Worm (Caenorhabditis elegans): ENCODE data around the gene ceh-41.

Gene ceh-41

ce11 chrX:1880665-1881064 is 32.2 kb upstream of the ceh-41 start (continued):
- TF ChIP-seq ets-5 (GFP tag; IDR thresholded peaks at IDR 0.05) (no peak), unc-30 (tag; optimal IDR thresholded peaks at IDR 0.05) (no peak), rnt-1 (tag; optimal IDR thresholded peaks at IDR 0.05) (peak; percentile 80), sptf-1 (tag; optimal IDR thresholded peaks at IDR 0.05) (no peak), ceh-8 (GFP tag; optimal IDR thresholded peaks at IDR 0.05) (peak; percentile 62), unc-86 (tag; optimal IDR thresholded peaks at IDR 0.05) (peak; percentile 31), zip-4 (GFP tag; optimal IDR thresholded peaks at IDR 0.05) (no peak), nhr-12 (tag; optimal IDR thresholded peaks at IDR 0.05) (no peak), ceh-63 (GFP tag; optimal IDR thresholded peaks at IDR 0.05) (no peak), dsc-1 (tag; optimal IDR thresholded peaks at IDR 0.05) (peak; percentile 81), fos-1 (tag; optimal IDR thresholded peaks at IDR 0.05) (no peak), ceh-88 (GFP tag; IDR thresholded peaks at IDR 0.05) (no peak), sup-37 (GFP tag; optimal IDR thresholded peaks at IDR 0.05) (peak; percentile 47), efl-1 (optimal IDR thresholded peaks at IDR 0.05) (peak; percentile 24 to 31), efl-1 (GFP tag; optimal IDR thresholded peaks at IDR 0.05 in 1 of 2) (peak in 1 of 2 experiments; percentile 94), blmp-1 (tag; optimal IDR thresholded peaks at IDR 0.05) (no peak), ztf-4 (tag; optimal IDR thresholded peaks at IDR 0.05) (no peak), pax-3 (tag; optimal IDR thresholded peaks at IDR 0.05) (no peak), aha-1 (tag; optimal IDR thresholded peaks at IDR 0.05) (no peak), nhr-47 (tag; optimal IDR thresholded peaks at IDR 0.05) (peak; percentile 79), irx-1 (tag; optimal IDR thresholded peaks at IDR 0.05) (peak; percentile 48), hlh-17 (GFP tag; optimal IDR thresholded peaks at IDR 0.05; ENCODE audit: borderline replicate concordance) (no peak), vab-15 (tag; optimal IDR thresholded peaks at IDR 0.05) (no peak), nhr-19 (GFP tag; conservative IDR thresholded peaks at IDR 0.05) (peak; percentile 78), mab-9 (GFP tag; IDR thresholded peaks at IDR 0.05) (0 out of 2 replicates have a peak, but pooled peaks have one; percentile 32), nhr-11 (tag; optimal IDR thresholded peaks at IDR 0.05) (no peak), lin-14 (GFP tag; optimal IDR thresholded peaks at IDR 0.05) (peak; percentile 73), lin-15B (tag; optimal IDR thresholded peaks at IDR 0.05) (no peak), nhr-71 (tag; optimal IDR thresholded peaks at IDR 0.05) (peak; percentile 71), ceh-90 (tag; optimal IDR thresholded peaks at IDR 0.05) (no peak), unc-98 (GFP tag; IDR thresholded peaks at IDR 0.05) (no peak), egl-27 (tag; optimal IDR thresholded peaks at IDR 0.05) (no peak), Y116A8C.19 (tag; optimal IDR thresholded peaks at IDR 0.05; ENCODE audit: borderline replicate concordance) (no peak), mdl-1 (tag; optimal IDR thresholded peaks at IDR 0.05) (peak in 1 of 2 experiments; percentile 37), ces-1 (GFP tag; optimal IDR thresholded peaks at IDR 0.05) (no peak), isw-1 (GFP tag; IDR thresholded peaks at IDR 0.05) (peak; percentile 24), aly-2 (tag; optimal IDR thresholded peaks at IDR 0.05) (no peak), fkh-8 (tag; optimal IDR thresholded peaks at IDR 0.05) (peak; percentile 26), unc-62 (GFP tag; optimal IDR thresholded peaks at IDR 0.05) (no peak)

DNA sequence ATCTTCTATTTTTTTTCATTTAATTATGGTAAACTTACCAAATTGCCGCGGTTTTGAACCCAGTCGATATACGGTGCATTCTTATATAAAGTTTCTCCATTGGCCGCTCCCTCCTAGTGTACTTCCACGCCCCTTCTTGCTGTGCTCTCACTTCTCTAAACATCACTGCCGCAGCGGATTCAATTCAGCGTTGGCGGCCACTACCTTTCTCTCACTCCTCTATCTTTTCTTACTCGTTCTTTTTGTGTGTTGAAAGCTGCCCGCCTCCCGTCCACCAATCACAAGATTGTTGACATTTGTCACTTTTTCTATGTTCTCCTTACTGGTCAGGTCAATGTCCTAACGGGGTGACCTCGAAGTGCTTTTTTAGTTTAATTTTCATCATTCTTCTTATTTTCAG is 22.5 kb upstream of the ceh-41 start:
- TF ChIP-seq C34B4.2 (tag; optimal IDR thresholded peaks at IDR 0.05): no peak
- TF ChIP-seq lin-35 (GFP tag; optimal IDR thresholded peaks at IDR 0.05): no peak
- TF ChIP-seq unc-130 (tag; optimal IDR thresholded peaks at IDR 0.05): no peak
- no peak for TF ChIP-seq tlp-1 (tag; optimal IDR thresholded peaks at IDR 0.05)
- TF ChIP-seq nhr-84 (tag; optimal IDR thresholded peaks at IDR 0.05): no peak
- TF ChIP-seq rnt-1 (tag; optimal IDR thresholded peaks at IDR 0.05): peak; percentile 11
- no peak for TF ChIP-seq snu-23 (GFP tag; optimal IDR thresholded peaks at IDR 0.05)
- TF ChIP-seq lin-14 (GFP tag; optimal IDR thresholded peaks at IDR 0.05): peak; percentile 30
- peak; percentile 29 for TF ChIP-seq skn-1 (tag; optimal IDR thresholded peaks at IDR 0.05)
- peak in 1 of 2 experiments; percentile 81 for TF ChIP-seq lsy-2 (tag; optimal IDR thresholded peaks at IDR 0.05)
- peak; percentile 26 for TF ChIP-seq xbp-1 (tag; optimal IDR thresholded peaks at IDR 0.05)
- no peak for TF ChIP-seq lin-39 (tag; optimal IDR thresholded peaks at IDR 0.05)
